Fruit fly (Drosophila melanogaster) whole organism, embryonic: ENCODE data around the gene CG10750.

Experiments used
- ATbp ChIP-seq: fragments of 200-800 bp; sonication (Bioruptor generic); optimal IDR thresholded peaks from 2 replicates; lab custom pipeline; 2017; ENCODE audit warnings: missing biosample characterization, mild to moderate bottlenecking, missing genetic modification characterization, missing genetic modification reagents
- Adf1 ChIP-seq: fragments of 200-800 bp; sonication (Bioruptor generic); IDR thresholded peaks from 2 replicates; pipeline ENCODE4 v1.3.6; 2022; ENCODE audit warnings: missing biosample characterization, missing genetic modification characterization
- CG12104 ChIP-seq: fragments of 200-800 bp; sonication (Bioruptor generic); optimal IDR thresholded peaks from 3 replicates; lab custom pipeline; 2016; ENCODE audit warnings: missing biosample characterization, missing genetic modification characterization
- CG30020 ChIP-seq: fragments of 200-800 bp; optimal IDR thresholded peaks from 2 replicates; lab custom pipeline; 2019; ENCODE audit warnings: missing biosample characterization, mild to moderate bottlenecking, missing genetic modification characterization, moderate library complexity
- CG32532 ChIP-seq: fragments of 200-800 bp; sonication (Bioruptor generic); IDR thresholded peaks from 2 replicates; pipeline ENCODE4 v1.3.6; 2022; ENCODE audit warnings: missing biosample characterization, missing genetic modification characterization
- az2 ChIP-seq: fragments of 200-800 bp; sonication (Bioruptor generic); optimal IDR thresholded peaks from 3 replicates; lab custom pipeline; 2016; ENCODE audit warnings: missing biosample characterization, missing genetic modification characterization
- crp ChIP-seq, 2 experiments: fragments of 200-800 bp; sonication (Bioruptor generic); optimal IDR thresholded peaks; 2 replicates in 1 of 2; 3 replicates in 1 of 2; lab custom pipeline; 2017; ENCODE audit warnings: missing biosample characterization in 2 of 2, missing genetic modification characterization in 2 of 2, mild to moderate bottlenecking in 1 of 2, moderate library complexity in 1 of 2
- ewg ChIP-seq: fragments of 200-800 bp; sonication (Bioruptor generic); optimal IDR thresholded peaks from 3 replicates; lab custom pipeline; 2017; ENCODE audit warnings: mild to moderate bottlenecking, missing biosample characterization, missing genetic modification reagents, missing genetic modification characterization
- stwl ChIP-seq: fragments of 200-800 bp; sonication (Bioruptor generic); optimal IDR thresholded peaks from 3 replicates; lab custom pipeline; 2018; ENCODE audit warnings: missing biosample characterization, mild to moderate bottlenecking, missing genetic modification characterization, moderate library complexity
- tx ChIP-seq: fragments of 200-800 bp; sonication (Bioruptor generic); optimal IDR thresholded peaks from 2 replicates; lab custom pipeline; 2016; ENCODE audit warnings: missing biosample characterization, missing genetic modification characterization

DNA sequence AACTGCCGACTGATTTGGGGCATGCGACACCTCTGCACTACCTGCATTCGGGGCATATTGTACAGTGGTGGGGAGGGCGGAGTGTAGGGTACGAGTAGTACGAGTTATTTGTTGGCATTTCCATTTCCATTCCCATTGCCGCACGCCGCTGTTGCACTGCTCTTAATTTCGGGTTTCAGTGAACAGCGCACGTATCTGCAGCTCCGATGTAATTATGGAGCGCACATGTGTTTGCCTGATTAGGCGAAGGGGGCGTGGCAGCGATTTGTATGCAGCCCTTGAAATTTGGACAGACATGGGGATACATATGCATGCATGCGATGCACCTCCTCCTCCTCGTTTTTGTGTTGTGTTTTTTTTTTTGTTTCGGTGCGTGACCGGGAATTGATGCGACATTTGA, 13.4 kb downstream of the CG10750 start:
- TF ChIP-seq Adf1 (GFP tag; lab: Robert Waterston, UW) = no peak
- no peak for TF ChIP-seq CG12104
- TF ChIP-seq CG32532 (GFP tag; lab: Robert Waterston, UW) = no peak
- TF ChIP-seq CG30020 (tag; lab: Kevin White, UChicago) = no peak
- TF ChIP-seq ATbp = no peak
- TF ChIP-seq tx (GFP tag; lab: Kevin White, UChicago) = no peak
- TF ChIP-seq az2 (GFP tag; lab: Kevin White, UChicago) = no peak
- TF ChIP-seq crp (GFP tag; optimal IDR thresholded peaks at IDR 0.05; lab: Kevin White, UChicago) = no peak
- no peak for TF ChIP-seq ewg (GFP tag; lab: Kevin White, UChicago)
- TF ChIP-seq stwl (tag; lab: Kevin White, UChicago) = no peak
